Worm (Caenorhabditis elegans): ENCODE measurements around the gene ttr-37.

- TF ChIP-seq unc-62 (GFP tag; optimal IDR thresholded peaks at IDR 0.05) (no peak), snpc-4 (tag; optimal IDR thresholded peaks at IDR 0.05) (no peak), nhr-77 (tag; optimal IDR thresholded peaks at IDR 0.05) (no peak), fkh-10 (GFP tag; optimal IDR thresholded peaks at IDR 0.05) (no peak), ceh-16 (tag; optimal IDR thresholded peaks at IDR 0.05) (no peak), ztf-11 (tag; optimal IDR thresholded peaks at IDR 0.05) (no peak), elt-3 (tag; optimal IDR thresholded peaks at IDR 0.05) (no peak), sea-2 (GFP tag; optimal IDR thresholded peaks at IDR 0.05) (no peak), daf-12 (tag; optimal IDR thresholded peaks at IDR 0.05) (no peak), ceh-82 (tag; optimal IDR thresholded peaks at IDR 0.05) (no peak), ZK546.5 (tag; optimal IDR thresholded peaks at IDR 0.05) (no peak), R02D3.7 (tag; optimal IDR thresholded peaks at IDR 0.05) (no peak), lin-39 (tag; optimal IDR thresholded peaks at IDR 0.05) (no peak), jun-1 (tag; optimal IDR thresholded peaks at IDR 0.05) (no peak)
Observed at ce11 chrX:1309446-1309845, 27.5 kb downstream of the ttr-37 start.
